Fruit fly (Drosophila melanogaster): ENCODE data around the gene aos.

Gene aos

dm6 chr3L:16488483-16489258, 5.2 kb upstream of the aos start:
- no peak for TF ChIP-seq Dll (optimal IDR thresholded peaks at IDR 0.05)
- TF ChIP-seq psq (optimal IDR thresholded peaks at IDR 0.05): no peak
- TF ChIP-seq pan (optimal IDR thresholded peaks at IDR 0.05): no peak
- no peak for TF ChIP-seq CG8478 (optimal IDR thresholded peaks at IDR 0.05)
- TF ChIP-seq EcR (GFP tag; optimal IDR thresholded peaks at IDR 0.05): no peak
- no peak for TF ChIP-seq usp (GFP tag; optimal IDR thresholded peaks at IDR 0.05)

dm6 chr3L:16487812-16488211, 4.4 kb upstream of the aos start:
- TF ChIP-seq psq (optimal IDR thresholded peaks at IDR 0.05): no peak
- no peak for TF ChIP-seq usp (GFP tag; optimal IDR thresholded peaks at IDR 0.05)
- TF ChIP-seq Dll (optimal IDR thresholded peaks at IDR 0.05): no peak
- no peak for TF ChIP-seq CG8478 (optimal IDR thresholded peaks at IDR 0.05)
- no peak for TF ChIP-seq EcR (GFP tag; optimal IDR thresholded peaks at IDR 0.05)
- TF ChIP-seq pan (optimal IDR thresholded peaks at IDR 0.05): no peak

DNA sequence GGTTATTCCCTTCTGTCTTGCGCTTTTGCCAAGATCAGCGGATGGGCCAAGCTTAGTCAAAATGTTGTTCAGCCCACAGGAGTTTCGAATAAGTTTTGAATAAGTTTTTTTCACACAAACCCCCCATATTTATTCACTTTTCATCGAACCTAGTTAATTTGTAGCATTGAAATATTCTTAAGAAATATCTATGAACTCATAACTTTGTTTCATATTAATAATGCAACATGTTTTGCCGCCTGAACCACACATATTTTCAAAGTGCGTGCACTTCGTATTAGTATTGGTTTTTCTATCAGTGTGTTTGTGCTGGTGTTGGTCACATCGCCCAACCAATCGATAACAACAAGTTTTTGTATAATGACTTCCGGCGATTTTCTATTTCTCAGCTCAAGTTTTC, 3.1 kb upstream of the aos start:
- TF ChIP-seq Dll (optimal IDR thresholded peaks at IDR 0.05): no peak
- TF ChIP-seq CG8478 (optimal IDR thresholded peaks at IDR 0.05): no peak
- no peak for TF ChIP-seq usp (GFP tag; optimal IDR thresholded peaks at IDR 0.05)
- TF ChIP-seq psq (optimal IDR thresholded peaks at IDR 0.05): no peak
- no peak for TF ChIP-seq EcR (GFP tag; optimal IDR thresholded peaks at IDR 0.05)
- no peak for TF ChIP-seq pan (optimal IDR thresholded peaks at IDR 0.05)

dm6 chr3L:16484739-16485524, 1.5 kb upstream of the aos start:
- no peak for TF ChIP-seq usp (GFP tag; optimal IDR thresholded peaks at IDR 0.05)
- TF ChIP-seq EcR (GFP tag; optimal IDR thresholded peaks at IDR 0.05): no peak
- no peak for TF ChIP-seq psq (optimal IDR thresholded peaks at IDR 0.05)
- TF ChIP-seq pan (optimal IDR thresholded peaks at IDR 0.05): no peak
- no peak for TF ChIP-seq CG8478 (optimal IDR thresholded peaks at IDR 0.05)
- no peak for TF ChIP-seq Dll (optimal IDR thresholded peaks at IDR 0.05)

DNA sequence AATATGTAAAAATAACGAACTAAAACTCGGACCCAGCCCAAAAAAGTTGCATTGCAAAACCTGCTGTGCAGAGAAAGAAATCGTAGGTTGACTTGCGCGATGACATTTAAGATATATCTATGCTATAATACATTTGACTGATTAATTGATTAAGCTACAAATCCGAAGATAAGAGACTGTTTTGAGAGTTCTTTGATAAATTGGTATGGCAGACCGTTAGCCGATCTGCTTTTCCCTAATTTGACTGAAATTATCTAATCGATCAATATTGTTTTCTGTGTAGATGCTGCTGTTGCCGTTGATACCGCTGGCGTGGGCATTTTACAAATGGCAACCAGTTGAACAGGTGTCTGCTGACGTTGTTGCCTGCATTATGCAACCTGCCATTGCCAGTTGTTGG, 1.3 kb downstream of the aos start:
- no peak for TF ChIP-seq EcR (GFP tag; optimal IDR thresholded peaks at IDR 0.05)
- no peak for TF ChIP-seq psq (optimal IDR thresholded peaks at IDR 0.05)
- no peak for TF ChIP-seq usp (GFP tag; optimal IDR thresholded peaks at IDR 0.05)
- TF ChIP-seq CG8478 (optimal IDR thresholded peaks at IDR 0.05): no peak
- no peak for TF ChIP-seq Dll (optimal IDR thresholded peaks at IDR 0.05)
- TF ChIP-seq pan (optimal IDR thresholded peaks at IDR 0.05): no peak

- TF ChIP-seq psq (optimal IDR thresholded peaks at IDR 0.05) (no peak), pan (optimal IDR thresholded peaks at IDR 0.05) (no peak), EcR (GFP tag; optimal IDR thresholded peaks at IDR 0.05) (no peak), Dll (optimal IDR thresholded peaks at IDR 0.05) (no peak), CG8478 (optimal IDR thresholded peaks at IDR 0.05) (no peak), usp (GFP tag; optimal IDR thresholded peaks at IDR 0.05) (no peak)
These were observed 2.8 kb downstream of the aos start for dm6 chr3L:16480408-16481193.

dm6 chr3L:16478608-16479203, 4.7 kb downstream of the aos start:
- TF ChIP-seq Dll (optimal IDR thresholded peaks at IDR 0.05) (no peak), CG8478 (optimal IDR thresholded peaks at IDR 0.05) (no peak), EcR (GFP tag; optimal IDR thresholded peaks at IDR 0.05) (no peak), usp (GFP tag; optimal IDR thresholded peaks at IDR 0.05) (no peak), psq (optimal IDR thresholded peaks at IDR 0.05) (no peak), pan (optimal IDR thresholded peaks at IDR 0.05) (no peak)

DNA sequence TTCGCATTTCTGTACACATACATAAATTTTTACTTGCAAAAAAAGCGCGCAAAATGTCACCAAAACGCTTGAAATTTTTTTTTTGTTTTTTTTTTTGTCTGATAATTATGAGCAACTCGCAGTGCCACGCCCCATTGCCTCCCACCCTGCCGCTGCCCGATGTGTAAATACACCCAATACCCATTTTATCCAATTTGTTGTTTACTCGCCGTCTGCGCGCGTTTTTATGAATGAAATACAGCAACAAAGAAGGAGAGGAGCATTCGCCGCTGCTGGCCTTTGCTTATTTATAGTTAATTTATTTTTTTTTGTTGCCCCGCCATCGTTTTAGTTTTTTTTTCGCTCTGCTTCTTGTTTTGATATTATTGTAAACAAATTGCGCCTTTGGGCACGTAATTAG, 5.7 kb downstream of the aos start:
- no peak for TF ChIP-seq Dll (optimal IDR thresholded peaks at IDR 0.05)
- TF ChIP-seq CG8478 (optimal IDR thresholded peaks at IDR 0.05): no peak
- no peak for TF ChIP-seq pan (optimal IDR thresholded peaks at IDR 0.05)
- TF ChIP-seq usp (GFP tag; optimal IDR thresholded peaks at IDR 0.05): no peak
- TF ChIP-seq psq (optimal IDR thresholded peaks at IDR 0.05): no peak
- TF ChIP-seq EcR (GFP tag; optimal IDR thresholded peaks at IDR 0.05): no peak

- TF ChIP-seq Dll (optimal IDR thresholded peaks at IDR 0.05) (no peak), usp (GFP tag; optimal IDR thresholded peaks at IDR 0.05) (no peak), EcR (GFP tag; optimal IDR thresholded peaks at IDR 0.05) (no peak), psq (optimal IDR thresholded peaks at IDR 0.05) (no peak), pan (optimal IDR thresholded peaks at IDR 0.05) (no peak), CG8478 (optimal IDR thresholded peaks at IDR 0.05) (no peak)
These were observed 6.2 kb downstream of the aos start for dm6 chr3L:16477134-16477702.

dm6 chr3L:16476709-16477119, 6.7 kb downstream of the aos start:
- no peak for TF ChIP-seq CG8478 (optimal IDR thresholded peaks at IDR 0.05)
- TF ChIP-seq psq (optimal IDR thresholded peaks at IDR 0.05): no peak
- TF ChIP-seq usp (GFP tag; optimal IDR thresholded peaks at IDR 0.05): no peak
- TF ChIP-seq pan (optimal IDR thresholded peaks at IDR 0.05): no peak
- TF ChIP-seq EcR (GFP tag; optimal IDR thresholded peaks at IDR 0.05): no peak
- no peak for TF ChIP-seq Dll (optimal IDR thresholded peaks at IDR 0.05)
